Fruit fly (Drosophila melanogaster) Kc167 (cell line): ENCODE measurements around the gene CG9222.

Experiments
- Sin3A ChIP-seq: fragments of >200 bp; optimal IDR thresholded peaks from 2 replicates; lab custom pipeline; 2018; ENCODE audit warnings: missing external identifiers
- h ChIP-seq: fragments of >200 bp; optimal IDR thresholded peaks from 3 replicates; lab custom pipeline; 2018; ENCODE audit warnings: missing external identifiers
- insv ChIP-seq: fragments of >200 bp; optimal IDR thresholded peaks from 3 replicates; lab custom pipeline; 2018; ENCODE audit warnings: missing external identifiers
- psq ChIP-seq: fragments of >200 bp; optimal IDR thresholded peaks from 2 replicates; lab custom pipeline; 2017; ENCODE audit warnings: missing external identifiers
- ttk ChIP-seq: sonication (Bioruptor generic); optimal IDR thresholded peaks from 2 replicates; lab custom pipeline; 2017; ENCODE audit warnings: missing external identifiers

DNA sequence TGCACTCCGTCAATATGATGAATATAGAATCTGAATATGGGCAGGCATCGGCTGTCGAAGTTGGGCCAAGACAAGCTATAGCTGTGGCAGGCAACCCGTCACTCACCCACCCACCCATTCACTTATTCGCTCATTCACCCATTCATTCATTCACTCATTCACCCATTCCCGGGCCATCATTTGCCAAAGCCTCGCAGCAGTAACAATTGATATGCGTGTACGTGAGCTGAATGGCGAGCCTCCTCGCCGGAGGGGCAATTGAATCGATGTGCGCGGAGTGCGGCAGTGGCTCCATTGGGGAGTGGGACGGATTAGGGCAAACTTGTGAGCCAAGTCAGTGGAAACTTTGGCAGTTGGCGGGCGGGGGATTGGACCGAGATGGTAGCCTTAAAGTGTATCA, 45.6 kb downstream of the CG9222 start:
- TF ChIP-seq psq (lab: Kevin White, UChicago) (no peak), h (lab: Kevin White, UChicago) (no peak), insv (lab: Kevin White, UChicago) (no peak), ttk (lab: Kevin White, UChicago) (no peak), Sin3A (lab: Kevin White, UChicago) (no peak)
